Worm (Caenorhabditis elegans): ENCODE data around the gene fbxa-61.

The fbxa-61 gene

ce11 chrIII:1275513-1275912 lies 36.7 kb downstream of the fbxa-61 start, which contains the start of gene fbxa-30:
TSS of gene fbxa-30 (minus strand) at chrIII:1275613.
- TF ChIP-seq drap-1 (GFP tag; optimal IDR thresholded peaks at IDR 0.05) (no peak), elt-3 (tag; optimal IDR thresholded peaks at IDR 0.05) (no peak), mls-2 (tag; optimal IDR thresholded peaks at IDR 0.05) (no peak), nhr-237 (tag; optimal IDR thresholded peaks at IDR 0.05) (no peak), lsy-2 (tag; optimal IDR thresholded peaks at IDR 0.05) (no peak), pha-4 (tag; optimal IDR thresholded peaks at IDR 0.05) (no peak), M03D4.4 (tag; optimal IDR thresholded peaks at IDR 0.05) (no peak), bed-3 (GFP tag; optimal IDR thresholded peaks at IDR 0.05) (no peak), blmp-1 (tag; optimal IDR thresholded peaks at IDR 0.05) (no peak), elt-1 (tag; optimal IDR thresholded peaks at IDR 0.05; ENCODE audit: borderline replicate concordance, insufficient read depth) (no peak), tbx-8 (GFP tag; optimal IDR thresholded peaks at IDR 0.05) (no peak), mep-1 (tag; optimal IDR thresholded peaks at IDR 0.05) (no peak), sptf-1 (tag; optimal IDR thresholded peaks at IDR 0.05) (no peak), nhr-12 (tag; optimal IDR thresholded peaks at IDR 0.05) (no peak)

DNA sequence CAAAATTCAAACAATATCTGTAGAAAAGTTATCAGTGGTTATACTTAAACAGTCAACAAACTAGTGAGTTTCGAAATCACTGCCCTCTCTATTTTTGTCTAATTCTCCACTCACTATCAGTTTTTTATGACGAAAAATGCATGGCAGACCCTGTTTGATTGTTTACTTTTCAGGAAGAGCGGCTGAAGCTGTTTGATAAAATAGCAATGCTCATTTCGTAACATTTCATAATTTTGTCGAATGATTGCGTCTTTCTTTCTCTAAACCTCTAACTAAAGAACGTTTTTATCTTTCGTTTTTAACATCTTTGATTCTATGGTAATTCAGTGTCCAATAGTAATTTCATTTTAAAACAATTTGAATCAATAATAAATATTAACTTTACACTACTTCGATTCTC lies 40.3 kb downstream of the fbxa-61 start:
- TF ChIP-seq nhr-237 (tag; optimal IDR thresholded peaks at IDR 0.05) = no peak
- TF ChIP-seq nhr-2 (tag; optimal IDR thresholded peaks at IDR 0.05) = no peak
- TF ChIP-seq elt-3 (tag; optimal IDR thresholded peaks at IDR 0.05) = no peak
- TF ChIP-seq drap-1 (GFP tag; optimal IDR thresholded peaks at IDR 0.05) = no peak
- TF ChIP-seq nhr-76 (tag; optimal IDR thresholded peaks at IDR 0.05) = no peak
- TF ChIP-seq hlh-1 (tag; optimal IDR thresholded peaks at IDR 0.05) = no peak
- TF ChIP-seq mab-5 (tag; optimal IDR thresholded peaks at IDR 0.05) = no peak
- no peak for TF ChIP-seq ceh-83 (GFP tag; optimal IDR thresholded peaks at IDR 0.05)

DNA sequence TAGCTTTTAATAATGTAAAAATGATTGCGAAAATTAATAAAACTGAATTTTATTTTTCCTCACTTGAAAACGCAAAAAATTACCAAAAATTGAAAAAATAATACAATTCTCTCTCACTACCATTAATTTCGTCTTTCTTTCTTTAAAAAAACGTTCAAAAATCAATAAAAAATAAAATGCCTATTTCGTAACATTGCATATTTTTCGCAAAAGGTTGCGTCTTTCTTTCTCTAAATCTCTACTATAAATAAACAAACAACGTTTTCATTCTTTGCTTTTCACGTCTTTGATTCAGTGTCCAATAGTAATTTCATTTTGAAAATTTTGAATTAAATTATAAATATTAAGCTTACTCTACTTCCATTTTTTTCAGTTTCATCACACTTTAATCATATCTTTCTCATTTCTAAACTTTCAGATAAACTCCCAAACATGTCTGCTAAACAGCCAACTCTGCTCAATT lies 45.8 kb downstream of the fbxa-61 start, which contains the start of gene fbxa-37:
fbxa-37 (plus strand) TSS at position 413 of the 463 bp plus-strand sequence.
- TF ChIP-seq tbx-8 (GFP tag; optimal IDR thresholded peaks at IDR 0.05) = no peak
- TF ChIP-seq unc-39 (tag; optimal IDR thresholded peaks at IDR 0.05) = no peak
- TF ChIP-seq zip-8 (tag; optimal IDR thresholded peaks at IDR 0.05) = no peak
- TF ChIP-seq sem-2 (GFP tag; optimal IDR thresholded peaks at IDR 0.05) = no peak
- TF ChIP-seq snpc-4 (tag; optimal IDR thresholded peaks at IDR 0.05) = no peak

ce11 chrIII:1288473-1289056 lies 49.7 kb downstream of the fbxa-61 start, which contains the start of gene fbxa-50:
TSS of gene fbxa-50 (minus strand) at chrIII:1288523.
- TF ChIP-seq nhr-76 (tag; optimal IDR thresholded peaks at IDR 0.05) (no peak), flh-1 (GFP tag; optimal IDR thresholded peaks at IDR 0.05) (no peak), nhr-12 (tag; optimal IDR thresholded peaks at IDR 0.05) (no peak), ces-1 (GFP tag; optimal IDR thresholded peaks at IDR 0.05) (no peak), ztf-11 (tag; optimal IDR thresholded peaks at IDR 0.05) (no peak), ceh-39 (tag; optimal IDR thresholded peaks at IDR 0.05) (no peak), mls-2 (tag; optimal IDR thresholded peaks at IDR 0.05) (no peak), mep-1 (tag; optimal IDR thresholded peaks at IDR 0.05) (no peak), nhr-28 (tag; optimal IDR thresholded peaks at IDR 0.05) (no peak), nhr-237 (tag; optimal IDR thresholded peaks at IDR 0.05) (no peak), elt-3 (tag; optimal IDR thresholded peaks at IDR 0.05) (no peak), blmp-1 (tag; optimal IDR thresholded peaks at IDR 0.05) (no peak), ceh-83 (GFP tag; optimal IDR thresholded peaks at IDR 0.05) (no peak), unc-62 (GFP tag; optimal IDR thresholded peaks at IDR 0.05) (no peak), M03D4.4 (tag; optimal IDR thresholded peaks at IDR 0.05) (no peak), cnd-1 (tag; optimal IDR thresholded peaks at IDR 0.05) (no peak), unc-39 (tag; optimal IDR thresholded peaks at IDR 0.05) (no peak), hlh-1 (tag; optimal IDR thresholded peaks at IDR 0.05) (no peak), drap-1 (GFP tag; optimal IDR thresholded peaks at IDR 0.05) (no peak), bed-3 (GFP tag; optimal IDR thresholded peaks at IDR 0.05) (no peak)

- no peak for TF ChIP-seq lin-13 (tag; optimal IDR thresholded peaks at IDR 0.05)
- no peak for TF ChIP-seq tbx-8 (GFP tag; optimal IDR thresholded peaks at IDR 0.05)
- TF ChIP-seq ceh-43 (GFP tag; optimal IDR thresholded peaks at IDR 0.05) = no peak
Observed at ce11 chrIII:1289139-1289538, 50.3 kb downstream of the fbxa-61 start.
